Fruit fly (Drosophila melanogaster) S2 (cell line): ENCODE measurements around the gene tgy.

Source experiments
- CG8478 ChIP-seq: fragments of >200 bp; optimal IDR thresholded peaks from 2 replicates; lab custom pipeline; 2018
- CTCF ChIP-seq, 2 experiments: fragments of >200 bp; optimal IDR thresholded peaks; 2 replicates each; lab custom pipeline; 2018

DNA sequence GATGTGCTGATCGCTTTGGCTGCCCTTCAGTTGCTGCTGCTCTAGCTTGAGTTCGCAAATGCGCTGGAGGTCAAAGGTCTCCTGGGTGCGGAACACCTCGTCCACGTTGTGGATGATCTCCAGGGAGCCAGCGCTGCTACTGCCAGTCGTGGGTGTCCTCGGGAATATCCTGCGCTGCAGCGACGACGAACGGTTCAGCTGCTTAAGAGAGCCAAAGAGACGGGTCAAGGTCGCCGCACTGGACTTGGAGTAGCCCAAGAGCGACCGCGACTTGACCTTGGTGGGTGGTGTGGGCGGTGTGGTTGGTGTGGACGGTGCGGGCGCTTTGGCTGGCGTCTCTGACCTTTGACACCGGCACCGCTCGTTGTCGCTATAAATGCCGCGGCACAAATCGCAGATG, 27.1 kb upstream of the tgy start:
- no peak for TF ChIP-seq CTCF (optimal IDR thresholded peaks at IDR 0.05; lab: Kevin White, UChicago)
- no peak for TF ChIP-seq CG8478 (lab: Kevin White, UChicago)
